Worm (Caenorhabditis elegans) whole organism, late embryonic: ENCODE data around the gene oac-23.

Experiments used
- C38D4.7 ChIP-seq: fragments of 200-800 bp; sonication (Bioruptor generic); optimal IDR thresholded peaks from 2 replicates; lab custom pipeline; 2018; ENCODE audit warnings: mild to moderate bottlenecking, missing genetic modification characterization, moderate library complexity, missing compliant biosample characterization
- K02D7.2 ChIP-seq: sonication (generic microtip); optimal IDR thresholded peaks from 2 replicates; lab custom pipeline; 2017; ENCODE audit warnings: mild to moderate bottlenecking, missing genetic modification characterization, missing compliant biosample characterization
- K09A11.1 ChIP-seq: sonication (generic microtip); optimal IDR thresholded peaks from 2 replicates; lab custom pipeline; 2017; ENCODE audit warnings: antibody characterized with exemption, mild to moderate bottlenecking, missing genetic modification characterization, missing compliant biosample characterization; ENCODE audit not compliant: insufficient read depth
- T23F11.4 ChIP-seq: fragments of 200-800 bp; sonication (Bioruptor generic); optimal IDR thresholded peaks from 2 replicates; lab custom pipeline; 2018; ENCODE audit warnings: mild to moderate bottlenecking, missing genetic modification characterization, missing compliant biosample characterization
- Y22D7AL.16 ChIP-seq: sonication (generic microtip); optimal IDR thresholded peaks from 2 replicates; lab custom pipeline; 2016; ENCODE audit warnings: missing genetic modification characterization, missing compliant biosample characterization
- ahr-1 ChIP-seq: sonication (generic microtip); optimal IDR thresholded peaks from 2 replicates; lab custom pipeline; 2016; ENCODE audit warnings: missing genetic modification characterization, missing compliant biosample characterization
- ceh-14 ChIP-seq: sonication (generic microtip); optimal IDR thresholded peaks from 2 replicates; lab custom pipeline; 2016; ENCODE audit warnings: missing genotype, missing genetic modification characterization, missing compliant biosample characterization
- ceh-30 ChIP-seq: fragments of 150-350 bp; optimal IDR thresholded peaks from 2 replicates; lab custom pipeline; 2014; ENCODE audit warnings: missing biosample characterization, missing genetic modification characterization
- ceh-34 ChIP-seq: sonication (generic microtip); optimal IDR thresholded peaks from 2 replicates; lab custom pipeline; 2016; ENCODE audit warnings: mild to moderate bottlenecking, missing genetic modification characterization, missing compliant biosample characterization
- che-1 ChIP-seq: sonication (generic microtip); optimal IDR thresholded peaks from 2 replicates; lab custom pipeline; 2016; ENCODE audit warnings: mild to moderate bottlenecking, missing genetic modification characterization, missing compliant biosample characterization
- dve-1 ChIP-seq: sonication (generic microtip); optimal IDR thresholded peaks from 2 replicates; lab custom pipeline; 2017; ENCODE audit warnings: antibody characterized with exemption, mild to moderate bottlenecking, missing genetic modification characterization, missing compliant biosample characterization
- gmeb-2 ChIP-seq: sonication (generic microtip); optimal IDR thresholded peaks from 2 replicates; lab custom pipeline; 2016; ENCODE audit warnings: missing genetic modification characterization, inconsistent platforms, missing compliant biosample characterization
- hlh-13 ChIP-seq: fragments of 200-800 bp; sonication (Bioruptor generic); optimal IDR thresholded peaks from 2 replicates; lab custom pipeline; 2018; ENCODE audit warnings: mild to moderate bottlenecking, missing genetic modification characterization, missing compliant biosample characterization
- hlh-6 ChIP-seq: sonication (generic microtip); optimal IDR thresholded peaks from 2 replicates; lab custom pipeline; 2016; ENCODE audit warnings: missing genotype, missing genetic modification characterization, missing compliant biosample characterization
- lin-11 ChIP-seq: fragments of 200-800 bp; sonication (Bioruptor generic); optimal IDR thresholded peaks from 2 replicates; lab custom pipeline; 2018; ENCODE audit warnings: mild to moderate bottlenecking, missing genetic modification characterization, missing compliant biosample characterization
- madf-2 ChIP-seq: sonication (generic microtip); optimal IDR thresholded peaks from 2 replicates; lab custom pipeline; 2017; ENCODE audit warnings: missing genetic modification characterization, missing compliant biosample characterization
- mec-3 ChIP-seq: sonication (generic microtip); optimal IDR thresholded peaks from 2 replicates; lab custom pipeline; 2016; ENCODE audit warnings: borderline replicate concordance, missing genetic modification characterization, missing compliant biosample characterization
- nhr-11 ChIP-seq: fragments of 150-350 bp; optimal IDR thresholded peaks from 2 replicates; lab custom pipeline; 2014; ENCODE audit warnings: missing biosample characterization, missing genetic modification characterization
- npax-4 ChIP-seq: sonication (generic microtip); optimal IDR thresholded peaks from 2 replicates; lab custom pipeline; 2016; ENCODE audit warnings: missing genetic modification characterization, missing compliant biosample characterization
- pax-1 ChIP-seq: fragments of 150-350 bp; optimal IDR thresholded peaks from 2 replicates; lab custom pipeline; 2014; ENCODE audit warnings: missing biosample characterization, missing genetic modification characterization
- pha-2 ChIP-seq: sonication (generic microtip); optimal IDR thresholded peaks from 2 replicates; lab custom pipeline; 2017; ENCODE audit warnings: mild to moderate bottlenecking, missing genetic modification characterization, missing compliant biosample characterization
- pha-4 ChIP-seq: fragments of 150-350 bp; optimal IDR thresholded peaks from 2 replicates; lab custom pipeline; 2018; ENCODE audit warnings: missing biosample characterization, missing genetic modification reagents, missing genetic modification characterization
- ref-2 ChIP-seq: sonication (generic microtip); optimal IDR thresholded peaks from 2 replicates; lab custom pipeline; 2016; ENCODE audit warnings: missing genetic modification characterization, missing compliant biosample characterization
- rnt-1 ChIP-seq: sonication (generic microtip); optimal IDR thresholded peaks from 2 replicates; lab custom pipeline; 2016; ENCODE audit warnings: missing genetic modification characterization, missing compliant biosample characterization
- sdc-2 ChIP-seq: sonication (generic microtip); optimal IDR thresholded peaks from 2 replicates; lab custom pipeline; 2016; ENCODE audit warnings: missing genotype, missing genetic modification characterization, missing compliant biosample characterization
- syd-9 ChIP-seq: sonication (generic microtip); optimal IDR thresholded peaks from 2 replicates; lab custom pipeline; 2016; ENCODE audit warnings: mild to moderate bottlenecking, missing genetic modification characterization, moderate library complexity, missing compliant biosample characterization
- ttx-3 ChIP-seq: sonication (generic microtip); optimal IDR thresholded peaks from 2 replicates; lab custom pipeline; 2016; ENCODE audit warnings: missing genetic modification reagents, missing genetic modification characterization, missing compliant biosample characterization
- unc-42 ChIP-seq: sonication (generic microtip); optimal IDR thresholded peaks from 2 replicates; lab custom pipeline; 2016; ENCODE audit warnings: missing genotype, missing genetic modification characterization, missing compliant biosample characterization
- unc-55 ChIP-seq: sonication (generic microtip); optimal IDR thresholded peaks from 2 replicates; lab custom pipeline; 2017; ENCODE audit warnings: missing biosample characterization, missing genetic modification reagents, missing genetic modification characterization
- unc-86 ChIP-seq: sonication (generic microtip); optimal IDR thresholded peaks from 2 replicates; lab custom pipeline; 2016; ENCODE audit warnings: missing genetic modification characterization, missing compliant biosample characterization
- ztf-16 ChIP-seq: sonication (generic microtip); optimal IDR thresholded peaks from 2 replicates; lab custom pipeline; 2017; ENCODE audit warnings: missing genetic modification characterization, missing compliant biosample characterization

The oac-23 gene

DNA sequence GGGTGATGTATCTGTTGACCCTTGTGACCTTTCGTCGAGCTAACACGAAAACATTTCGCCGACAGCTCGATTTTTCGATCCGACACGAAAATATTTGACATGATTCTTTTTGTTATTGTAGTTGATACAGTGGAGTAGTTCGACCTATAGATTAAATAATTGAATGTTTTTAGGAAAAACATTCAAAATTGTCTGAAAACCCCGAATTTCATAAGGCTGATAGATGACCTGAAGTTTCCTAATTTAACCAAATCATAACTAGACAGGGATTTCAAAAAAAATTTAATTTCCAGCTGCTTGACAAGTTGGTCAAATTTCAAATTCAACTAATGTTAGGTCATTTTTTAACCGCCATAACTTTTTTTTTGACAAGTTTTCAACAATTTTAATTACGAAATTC lies 46.2 kb upstream of the oac-23 start, which contains the start of gene cal-3:
cal-3 (minus strand) TSS at position 101 of the 400 bp plus-strand sequence.
- TF ChIP-seq rnt-1 (tag; lab: Kevin White, UChicago) (no peak), lin-11 (tag; lab: Kevin White, UChicago) (no peak), nhr-11 (tag; lab: Kevin White, UChicago) (no peak), Y22D7AL.16 (tag; lab: Kevin White, UChicago) (no peak), gmeb-2 (no peak), C38D4.7 (GFP tag; lab: Kevin White, UChicago) (no peak), syd-9 (tag; lab: Kevin White, UChicago) (no peak), ceh-34 (tag; lab: Kevin White, UChicago) (no peak), hlh-13 (GFP tag; lab: Kevin White, UChicago) (no peak), pha-2 (tag; lab: Kevin White, UChicago) (no peak), unc-86 (no peak), pha-4 (no peak), hlh-6 (no peak), dve-1 (tag; lab: Kevin White, UChicago) (no peak), T23F11.4 (GFP tag; lab: Kevin White, UChicago) (no peak), ttx-3 (tag; lab: Kevin White, UChicago) (no peak), che-1 (no peak), ahr-1 (no peak), unc-55 (GFP tag; lab: Kevin White, UChicago) (no peak)

DNA sequence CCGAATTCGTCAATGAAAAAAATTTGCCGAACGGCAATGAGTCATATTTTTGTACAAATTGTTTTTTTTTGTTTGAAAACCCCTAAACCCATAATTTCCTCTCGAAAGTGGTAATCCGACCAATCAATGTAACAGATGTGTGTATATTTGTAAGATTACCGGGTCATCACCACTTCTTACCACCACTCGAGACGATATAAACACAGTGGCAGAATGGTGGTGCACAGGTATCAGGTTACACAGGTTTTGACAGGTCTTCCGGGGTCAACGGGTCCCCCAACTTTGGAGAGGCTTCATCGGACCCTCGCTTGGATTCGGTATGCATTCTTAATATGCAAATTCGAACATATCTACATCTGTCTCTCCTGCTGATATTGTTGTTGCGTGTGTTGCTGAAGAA lies 42.6 kb upstream of the oac-23 start:
- no peak for TF ChIP-seq mec-3
- peak; percentile 92 for TF ChIP-seq ceh-34 (tag; lab: Kevin White, UChicago)

DNA sequence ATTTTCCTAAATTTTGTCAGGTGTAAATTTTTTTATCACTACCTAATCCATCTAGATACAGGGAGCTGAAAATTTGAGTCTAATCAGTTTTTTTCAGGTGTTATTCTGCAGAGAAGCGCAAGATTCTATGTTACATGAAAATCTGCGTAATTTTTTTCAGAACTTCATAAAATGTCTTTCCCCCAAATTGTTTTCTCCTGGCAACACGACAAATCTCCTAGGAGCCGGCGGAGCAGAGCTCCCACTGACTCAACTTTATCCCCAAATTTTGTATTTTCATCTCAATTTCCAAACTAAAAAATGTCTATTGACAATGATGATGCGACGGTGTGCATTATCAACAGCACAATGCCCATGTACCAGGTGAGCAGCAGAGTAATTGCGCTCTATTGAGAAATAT lies 41.8 kb upstream of the oac-23 start, which contains the start of gene F28F9.2:
F28F9.2 (plus strand) TSS at position 301 of the 400 bp plus-strand sequence.
- TF ChIP-seq hlh-13 (GFP tag; lab: Kevin White, UChicago) (no peak), ttx-3 (tag; lab: Kevin White, UChicago) (no peak), ref-2 (tag; lab: Kevin White, UChicago) (no peak), ztf-16 (tag; lab: Kevin White, UChicago) (no peak), K09A11.1 (tag; lab: Kevin White, UChicago) (no peak)

DNA sequence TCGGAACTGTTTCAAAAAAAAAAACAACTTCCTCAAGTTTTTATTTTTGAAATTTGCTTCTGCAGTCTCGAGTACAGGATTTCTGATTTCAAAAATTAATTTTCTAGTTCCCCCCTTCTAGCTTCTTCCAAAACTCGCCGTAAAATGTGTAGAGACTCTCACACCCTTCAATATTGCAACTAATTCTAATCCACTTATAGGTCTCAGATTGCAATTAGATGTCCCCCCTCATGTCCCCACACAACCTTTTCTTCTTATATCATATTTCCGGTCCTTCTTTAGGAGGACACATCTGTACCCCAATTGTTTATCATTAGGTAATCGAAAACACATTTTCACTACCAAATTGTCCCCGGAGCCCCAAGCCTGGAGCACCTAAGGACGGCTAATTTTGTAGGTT lies 40.8 kb upstream of the oac-23 start:
- no peak for TF ChIP-seq ceh-14
- TF ChIP-seq unc-42 (tag; lab: Kevin White, UChicago), result peak; percentile 71

ce11 chrIV:3841607-3842006 lies 39.6 kb upstream of the oac-23 start:
- TF ChIP-seq syd-9 (tag; lab: Kevin White, UChicago) (no peak), ceh-30 (tag; lab: Kevin White, UChicago) (no peak), unc-42 (tag; lab: Kevin White, UChicago) (peak; percentile 3), pha-2 (tag; lab: Kevin White, UChicago) (no peak), sdc-2 (tag; lab: Kevin White, UChicago) (no peak), Y22D7AL.16 (tag; lab: Kevin White, UChicago) (no peak), madf-2 (tag; lab: Kevin White, UChicago) (no peak), pax-1 (tag; lab: Kevin White, UChicago) (no peak), unc-55 (GFP tag; lab: Kevin White, UChicago) (no peak)
- TF ChIP-seq, all 69 proteins: peak for 1

DNA sequence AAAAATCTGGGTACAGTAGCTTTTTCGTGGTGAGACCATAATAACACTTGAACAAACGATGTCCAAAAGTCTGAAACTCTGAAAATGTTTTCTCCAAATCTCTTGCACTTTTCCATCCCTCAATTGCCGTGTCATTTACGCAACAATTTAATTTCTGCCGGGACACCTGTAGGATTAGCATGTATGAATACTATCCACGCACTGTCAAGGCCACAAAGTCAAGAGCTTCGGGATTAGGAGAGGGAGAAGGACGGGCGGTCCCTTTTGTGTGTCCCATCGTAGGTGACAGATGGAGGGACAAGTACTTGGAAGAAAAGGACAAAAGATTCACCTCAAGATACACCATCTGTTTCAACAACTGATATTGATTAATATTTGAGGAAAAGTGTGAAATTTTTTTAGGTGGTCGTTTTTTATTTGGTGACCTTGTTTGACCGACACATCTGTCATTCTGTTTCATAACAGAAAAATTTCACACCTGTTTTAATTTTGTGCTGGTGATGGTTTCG lies 38.2 kb upstream of the oac-23 start:
- TF ChIP-seq K02D7.2 (tag; lab: Kevin White, UChicago) (no peak), ahr-1 (no peak), T23F11.4 (GFP tag; lab: Kevin White, UChicago) (no peak), npax-4 (no peak)
